Fruit fly (Drosophila melanogaster) whole organism, wandering third instar larva: ENCODE measurements around the gene CG42577.

Experiments used
- Abd-B ChIP-seq: fragments of >200 bp; optimal IDR thresholded peaks from 2 replicates; lab custom pipeline; 2017; ENCODE audit warnings: missing biosample characterization, missing genetic modification characterization
- CG32264 ChIP-seq: fragments of 200-800 bp; sonication (Bioruptor generic); optimal IDR thresholded peaks from 2 replicates; lab custom pipeline; 2016; ENCODE audit warnings: missing biosample characterization, missing genetic modification characterization
- CG9705 ChIP-seq: fragments of 200-800 bp; sonication (Bioruptor generic); optimal IDR thresholded peaks from 2 replicates; lab custom pipeline; 2018; ENCODE audit warnings: missing biosample characterization, mild to moderate bottlenecking, missing genetic modification characterization
- CrebA ChIP-seq: fragments of 200-800 bp; sonication (Bioruptor generic); optimal IDR thresholded peaks from 2 replicates; lab custom pipeline; 2016; ENCODE audit warnings: missing biosample characterization, mild to moderate bottlenecking, missing genetic modification characterization, borderline replicate concordance
- Dfd ChIP-seq: fragments of >200 bp; optimal IDR thresholded peaks from 2 replicates; lab custom pipeline; 2017; ENCODE audit warnings: missing biosample characterization, missing genetic modification characterization
- Dif ChIP-seq: fragments of 200-275, 200-300 bp; sonication (Bioruptor generic); optimal IDR thresholded peaks from 2 replicates; lab custom pipeline; 2018; ENCODE audit warnings: missing biosample characterization, missing genetic modification characterization; ENCODE audit not compliant: partially characterized antibody
- GATAd ChIP-seq: sonication (Bioruptor generic); optimal IDR thresholded peaks from 2 replicates; lab custom pipeline; 2016; ENCODE audit warnings: missing biosample characterization, missing genetic modification characterization
- HLH106 ChIP-seq: fragments of 200-800 bp; optimal IDR thresholded peaks from 3 replicates; lab custom pipeline; 2019; ENCODE audit warnings: missing biosample characterization, mild to moderate bottlenecking, missing genetic modification characterization, moderate library complexity
- Hnf4 ChIP-seq: fragments of 200-800 bp; sonication (Bioruptor generic); optimal IDR thresholded peaks from 2 replicates; lab custom pipeline; 2016; ENCODE audit warnings: missing biosample characterization, mild to moderate bottlenecking, missing genetic modification characterization
- Hr78 ChIP-seq: fragments of >200 bp; optimal IDR thresholded peaks from 2 replicates; lab custom pipeline; 2017; ENCODE audit warnings: missing biosample characterization, missing genetic modification characterization
- Jra ChIP-seq: sonication (Bioruptor generic); optimal IDR thresholded peaks from 2 replicates; lab custom pipeline; 2016; ENCODE audit warnings: missing biosample characterization, missing genetic modification characterization
- Mio ChIP-seq: sonication (Bioruptor generic); optimal IDR thresholded peaks from 2 replicates; lab custom pipeline; 2016; ENCODE audit warnings: missing biosample characterization, missing genetic modification characterization
- Myc ChIP-seq: fragments of >200 bp; optimal IDR thresholded peaks from 2 replicates; lab custom pipeline; 2017
- N ChIP-seq: fragments of >200 bp; optimal IDR thresholded peaks from 2 replicates; lab custom pipeline; 2018; ENCODE audit warnings: missing biosample characterization, missing external identifiers, missing genetic modification characterization
- OdsH ChIP-seq: fragments of 200-800 bp; sonication (Bioruptor generic); optimal IDR thresholded peaks from 2 replicates; lab custom pipeline; 2016; ENCODE audit warnings: missing biosample characterization, mild to moderate bottlenecking, missing genetic modification characterization
- Rel ChIP-seq, 2 experiments: fragments of 200-800 bp; sonication (Bioruptor generic) in 1 of 2; optimal IDR thresholded peaks; 2 replicates in 1 of 2; 3 replicates in 1 of 2; lab custom pipeline; 2016 to 2019; ENCODE audit warnings: mild to moderate bottlenecking in 2 of 2, missing biosample characterization in 2 of 2, missing genetic modification characterization in 2 of 2, moderate library complexity in 1 of 2
- Sp1 ChIP-seq: fragments of 200-800 bp; sonication (Bioruptor generic); optimal IDR thresholded peaks from 3 replicates; lab custom pipeline; 2019; ENCODE audit warnings: missing biosample characterization, mild to moderate bottlenecking, missing genetic modification characterization, moderate library complexity
- Vsx2 ChIP-seq: fragments of 200-300, 225-300 bp; sonication (Bioruptor generic); optimal IDR thresholded peaks from 2 replicates; lab custom pipeline; 2018; ENCODE audit warnings: missing biosample characterization, missing genetic modification characterization; ENCODE audit not compliant: partially characterized antibody
- br ChIP-seq: fragments of 200-800 bp; sonication (Bioruptor generic); optimal IDR thresholded peaks from 2 replicates; lab custom pipeline; 2016; ENCODE audit warnings: missing biosample characterization, missing genetic modification characterization
- brk ChIP-seq: fragments of 200-800 bp; sonication (Bioruptor generic); optimal IDR thresholded peaks from 2 replicates; lab custom pipeline; 2016; ENCODE audit warnings: missing biosample characterization, mild to moderate bottlenecking, missing genetic modification characterization
- dl ChIP-seq, 2 experiments: fragments of 175-275, 200-275 bp in 1 of 2; fragments of 200-275 bp in 1 of 2; sonication (Bioruptor generic); optimal IDR thresholded peaks; lab custom pipeline; 2018; ENCODE audit warnings: mild to moderate bottlenecking in 2 of 2, missing biosample characterization in 2 of 2, missing genetic modification characterization in 2 of 2, moderate library complexity in 2 of 2; ENCODE audit not compliant: partially characterized antibody in 2 of 2, insufficient read depth in 1 of 2
- dmrt93B ChIP-seq: fragments of 200-800 bp; sonication (Bioruptor generic); optimal IDR thresholded peaks from 2 replicates; lab custom pipeline; 2018; ENCODE audit warnings: missing biosample characterization, mild to moderate bottlenecking, missing genetic modification characterization
- ey ChIP-seq: fragments of 200-800 bp; sonication (Bioruptor generic); optimal IDR thresholded peaks from 2 replicates; lab custom pipeline; 2016; ENCODE audit warnings: missing biosample characterization, missing genetic modification characterization
- foxo ChIP-seq, 2 experiments: fragments of 200-800 bp; sonication (Bioruptor generic); optimal IDR thresholded peaks; 2 replicates in 1 of 2; 3 replicates in 1 of 2; lab custom pipeline; 2016 to 2017; ENCODE audit warnings: missing biosample characterization in 2 of 2, missing genetic modification characterization in 2 of 2
- fru ChIP-seq: fragments of 200-800 bp; sonication (Bioruptor generic); optimal IDR thresholded peaks from 3 replicates; lab custom pipeline; 2016; ENCODE audit warnings: missing biosample characterization, mild to moderate bottlenecking, missing genetic modification characterization
- h ChIP-seq: fragments of 200-800 bp; sonication (Bioruptor generic); optimal IDR thresholded peaks from 3 replicates; lab custom pipeline; 2016; ENCODE audit warnings: missing biosample characterization, mild to moderate bottlenecking, missing genetic modification characterization
- jim ChIP-seq: fragments of 175-275, 200-325 bp; sonication (Bioruptor generic); optimal IDR thresholded peaks from 2 replicates; lab custom pipeline; 2016; ENCODE audit warnings: missing biosample characterization, mild to moderate bottlenecking, missing genetic modification characterization
- lola ChIP-seq: fragments of >200 bp; optimal IDR thresholded peaks from 2 replicates; lab custom pipeline; 2017; ENCODE audit warnings: missing biosample characterization, missing genetic modification characterization
- pan ChIP-seq: fragments of >200 bp; optimal IDR thresholded peaks from 2 replicates; lab custom pipeline; 2017
- psq ChIP-seq: fragments of 200-800 bp; sonication (Bioruptor generic); optimal IDR thresholded peaks from 3 replicates; lab custom pipeline; 2017; ENCODE audit warnings: missing biosample characterization, mild to moderate bottlenecking, missing genetic modification characterization, moderate library complexity
- rgr ChIP-seq: fragments of 200-800 bp; sonication (Bioruptor generic); optimal IDR thresholded peaks from 3 replicates; lab custom pipeline; 2016; ENCODE audit warnings: missing biosample characterization, mild to moderate bottlenecking, missing genetic modification characterization
- sv ChIP-seq: fragments of 200-800 bp; sonication (Bioruptor generic); optimal IDR thresholded peaks from 3 replicates; lab custom pipeline; 2016; ENCODE audit warnings: missing biosample characterization, missing genetic modification characterization
- tai ChIP-seq: sonication (Bioruptor generic); optimal IDR thresholded peaks from 2 replicates; lab custom pipeline; 2016; ENCODE audit warnings: missing biosample characterization, missing genetic modification characterization
- usp ChIP-seq: fragments of >200 bp; optimal IDR thresholded peaks from 2 replicates; lab custom pipeline; 2017; ENCODE audit warnings: missing biosample characterization, missing genetic modification characterization
- woc ChIP-seq: sonication (Bioruptor generic); optimal IDR thresholded peaks from 2 replicates; lab custom pipeline; 2016; ENCODE audit warnings: missing biosample characterization, mild to moderate bottlenecking, missing genetic modification characterization

CG42577 gene

DNA sequence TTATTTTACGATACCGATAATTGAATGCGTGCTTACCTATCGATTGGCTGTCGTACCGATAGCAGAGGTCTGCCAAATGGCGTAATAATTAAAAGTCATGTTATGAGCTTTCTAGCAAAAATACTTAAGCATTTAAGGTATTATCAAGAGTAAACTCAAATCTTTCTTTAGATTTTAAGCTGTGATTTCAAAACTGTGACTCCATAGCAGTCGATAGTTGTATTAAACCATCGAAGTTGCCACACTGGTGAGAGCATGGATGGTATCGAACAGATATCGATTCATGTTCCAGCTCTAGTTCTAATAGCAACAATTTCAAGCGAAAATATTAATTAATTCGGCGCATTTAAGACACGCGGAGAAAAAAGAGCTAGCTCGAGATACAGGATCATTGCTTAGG, 8.0 kb upstream of the CG42577 start, which contains the start of the genes CG17068 and Rab10:
Gene CG17068, minus strand, starts transcription at position 25 of the 400 bp plus-strand sequence.
Gene Rab10, plus strand, starts transcription at position 270 of the 400 bp plus-strand sequence.
- TF ChIP-seq Rel (GFP tag; optimal IDR thresholded peaks at IDR 0.05; lab: Kevin White, UChicago) (no peak), Rel (tag; optimal IDR thresholded peaks at IDR 0.05; lab: Kevin White, UChicago) (peak; percentile 14), CG32264 (GFP tag; lab: Kevin White, UChicago) (no peak), jim (GFP tag; lab: Kevin White, UChicago) (no peak), foxo (GFP tag; optimal IDR thresholded peaks at IDR 0.05; lab: Kevin White, UChicago) (peak in 1 of 2 experiments; percentile 7), h (GFP tag; lab: Kevin White, UChicago) (peak; percentile 19), usp (no peak), N (GFP tag; lab: Kevin White, UChicago) (no peak), Myc (lab: Kevin White, UChicago) (peak; percentile 12)

DNA sequence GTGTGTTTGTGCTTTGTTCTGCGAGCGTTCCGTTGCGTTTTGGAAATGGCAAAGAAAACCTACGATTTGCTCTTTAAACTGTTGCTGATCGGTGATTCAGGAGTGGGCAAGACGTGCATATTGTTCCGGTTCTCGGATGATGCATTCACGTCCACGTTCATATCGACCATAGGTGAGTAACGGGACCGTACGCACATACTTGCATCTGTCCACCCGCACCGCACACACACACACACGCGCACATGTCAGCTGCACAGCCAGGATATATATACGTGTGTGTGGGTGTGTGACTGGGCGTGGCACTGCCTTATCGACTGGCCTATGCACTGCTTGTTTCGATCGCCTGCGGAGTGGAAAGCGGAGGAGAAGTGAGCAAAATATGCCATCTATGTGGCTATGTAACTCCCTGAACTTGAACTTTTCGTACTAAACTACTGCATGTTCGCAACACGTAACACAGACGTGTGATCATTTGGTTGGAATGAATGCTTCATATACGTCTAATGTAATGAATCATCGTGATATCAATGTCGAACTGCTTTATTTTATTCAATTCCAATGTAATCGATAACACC, 7.4 kb upstream of the CG42577 start:
- TF ChIP-seq Dfd (GFP tag; lab: Kevin White, UChicago): no peak
- TF ChIP-seq N (GFP tag; lab: Kevin White, UChicago): peak; percentile 35
- TF ChIP-seq Jra (GFP tag; lab: Kevin White, UChicago): peak; percentile 5
- no peak for TF ChIP-seq jim (GFP tag; lab: Kevin White, UChicago)
- TF ChIP-seq psq: no peak
- no peak for TF ChIP-seq Myc (lab: Kevin White, UChicago)
- no peak for TF ChIP-seq ey (GFP tag; lab: Kevin White, UChicago)

DNA sequence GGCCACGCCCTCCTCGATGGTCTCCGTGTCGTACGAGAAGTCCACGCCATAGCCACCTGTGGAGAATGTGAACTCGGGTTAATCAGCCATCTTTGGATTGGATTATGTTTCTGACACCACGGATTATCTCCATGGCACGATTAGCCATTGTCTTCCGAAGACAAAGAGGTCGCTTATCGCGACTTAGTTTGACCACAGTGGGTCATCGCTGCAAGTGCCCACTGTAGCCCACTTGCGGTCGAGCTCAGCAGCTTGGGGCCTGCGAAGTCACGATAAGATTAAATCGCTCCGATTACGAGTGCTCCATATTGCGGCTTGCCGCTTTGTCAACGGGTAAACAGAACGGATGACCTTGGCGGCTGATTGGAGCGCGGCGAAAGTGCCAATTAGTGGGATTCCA, 3.1 kb upstream of the CG42577 start:
- TF ChIP-seq foxo (GFP tag; optimal IDR thresholded peaks at IDR 0.05; lab: Kevin White, UChicago) (no peak), Jra (GFP tag; lab: Kevin White, UChicago) (no peak), Vsx2 (GFP tag; lab: Kevin White, UChicago) (no peak), rgr (GFP tag; lab: Kevin White, UChicago) (no peak), CG32264 (GFP tag; lab: Kevin White, UChicago) (no peak), jim (GFP tag; lab: Kevin White, UChicago) (no peak), N (GFP tag; lab: Kevin White, UChicago) (no peak), pan (lab: Kevin White, UChicago) (no peak), woc (no peak), Hnf4 (GFP tag; lab: Kevin White, UChicago) (no peak), fru (GFP tag; lab: Kevin White, UChicago) (no peak), dmrt93B (GFP tag; lab: Kevin White, UChicago) (no peak), Mio (GFP tag; lab: Kevin White, UChicago) (no peak)

DNA sequence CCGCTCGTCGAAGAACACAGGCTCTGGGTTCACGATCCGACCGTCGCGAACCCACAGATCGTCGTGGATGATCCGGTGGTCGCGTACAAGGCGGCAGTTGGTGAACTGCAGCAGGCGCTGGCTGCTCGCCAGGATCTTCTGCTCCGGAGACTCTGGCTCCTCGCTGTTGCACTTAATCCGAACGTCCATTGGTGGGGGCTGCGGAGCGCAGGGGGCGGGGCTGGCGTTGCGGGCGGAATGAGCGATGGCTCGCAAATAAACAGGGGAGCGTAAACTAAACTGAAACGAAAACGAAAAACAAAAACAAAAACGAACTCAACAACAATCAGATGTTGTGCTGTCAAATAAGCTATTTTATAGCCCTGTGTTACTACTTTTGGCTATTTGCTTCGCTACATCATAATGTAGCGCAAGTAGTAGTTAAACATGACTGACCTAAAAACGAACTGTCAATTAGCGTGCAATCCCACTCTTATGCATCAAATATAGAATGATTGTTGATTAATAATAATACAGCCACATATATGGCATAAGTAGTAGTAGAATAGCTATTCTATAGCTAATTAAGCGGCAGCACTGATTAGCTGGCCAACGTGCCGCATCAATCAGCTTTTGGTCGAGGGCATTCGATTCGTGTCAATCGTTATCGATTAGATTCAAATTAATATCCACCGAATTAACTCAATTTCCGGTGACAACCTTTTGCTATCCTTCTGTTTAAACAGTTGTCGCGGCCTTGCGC, 2.0 kb upstream of the CG42577 start, which contains the start of gene CG17065:
Gene CG17065, minus strand, starts transcription at position 351 of the 742 bp plus-strand sequence.
- no peak for TF ChIP-seq OdsH
- TF ChIP-seq dl (GFP tag; optimal IDR thresholded peaks at IDR 0.05; lab: Kevin White, UChicago; ENCODE audit: insufficient read depth in 1 of 2, partially characterized antibody in 2 of 2): no peak
- TF ChIP-seq Sp1: peak; percentile 24
- TF ChIP-seq N (GFP tag; lab: Kevin White, UChicago): no peak
- TF ChIP-seq Rel (GFP tag; optimal IDR thresholded peaks at IDR 0.05; lab: Kevin White, UChicago): no peak
- TF ChIP-seq Rel (tag; optimal IDR thresholded peaks at IDR 0.05; lab: Kevin White, UChicago): no peak
- TF ChIP-seq pan (lab: Kevin White, UChicago): no peak
- TF ChIP-seq CrebA (GFP tag; lab: Kevin White, UChicago): no peak
- no peak for TF ChIP-seq brk (GFP tag; lab: Kevin White, UChicago)
- no peak for TF ChIP-seq Vsx2 (GFP tag; lab: Kevin White, UChicago)
- TF ChIP-seq Dif (GFP tag; lab: Kevin White, UChicago): peak; percentile 39
- no peak for TF ChIP-seq tai (GFP tag; lab: Kevin White, UChicago)
- no peak for TF ChIP-seq usp
- TF ChIP-seq Abd-B (GFP tag; lab: Kevin White, UChicago): no peak
- no peak for TF ChIP-seq GATAd (GFP tag; lab: Kevin White, UChicago)
- peak; percentile 99 for TF ChIP-seq Myc (lab: Kevin White, UChicago)
- no peak for TF ChIP-seq ey (GFP tag; lab: Kevin White, UChicago)
- TF ChIP-seq lola (GFP tag; lab: Kevin White, UChicago): no peak
- peak; percentile 6 for TF ChIP-seq sv (GFP tag; lab: Kevin White, UChicago)
- TF ChIP-seq HLH106 (tag; lab: Kevin White, UChicago): peak; percentile 55
- TF ChIP-seq CG9705 (GFP tag; lab: Kevin White, UChicago): peak; percentile 10
- TF ChIP-seq br (GFP tag; lab: Kevin White, UChicago): no peak
- TF ChIP-seq Jra (GFP tag; lab: Kevin White, UChicago): no peak
- peak; percentile 5 for TF ChIP-seq rgr (GFP tag; lab: Kevin White, UChicago)
- no peak for TF ChIP-seq Hr78 (GFP tag; lab: Kevin White, UChicago)
- TF ChIP-seq foxo (GFP tag; optimal IDR thresholded peaks at IDR 0.05; lab: Kevin White, UChicago): peak in 1 of 2 experiments; percentile 15
- TF ChIP-seq h (GFP tag; lab: Kevin White, UChicago): peak; percentile 25
- peak; percentile 5 for TF ChIP-seq dmrt93B (GFP tag; lab: Kevin White, UChicago)
- TF ChIP-seq woc: peak; percentile 90
- TF ChIP-seq Dfd (GFP tag; lab: Kevin White, UChicago): no peak
